Worm (Caenorhabditis elegans): ENCODE data around the gene egas-2.

Gene egas-2

ce11 chrV:18684455-18684987 is 34.4 kb downstream of the egas-2 start, which contains the start of gene Y69H2.17:
TSS of gene Y69H2.17 (plus strand) at chrV:18684937.
- TF ChIP-seq sox-4 (tag; optimal IDR thresholded peaks at IDR 0.05), result peak; percentile 12
- peak; percentile 64 for TF ChIP-seq nhr-47 (tag; optimal IDR thresholded peaks at IDR 0.05)
- peak; percentile 80 for TF ChIP-seq dsc-1 (tag; optimal IDR thresholded peaks at IDR 0.05)
- TF ChIP-seq egl-13 (tag; optimal IDR thresholded peaks at IDR 0.05), result peak; percentile 7
- peak; percentile 63 for TF ChIP-seq fkh-8 (tag; optimal IDR thresholded peaks at IDR 0.05)
- TF ChIP-seq pqm-1 (tag; optimal IDR thresholded peaks at IDR 0.05), result no peak
- no peak for TF ChIP-seq fos-1 (tag; optimal IDR thresholded peaks at IDR 0.05)
- TF ChIP-seq pax-3 (tag; optimal IDR thresholded peaks at IDR 0.05), result peak; percentile 54

- no peak for TF ChIP-seq zag-1 (tag; optimal IDR thresholded peaks at IDR 0.05)
- no peak for TF ChIP-seq efl-1 (optimal IDR thresholded peaks at IDR 0.05)
- TF ChIP-seq efl-1 (GFP tag; optimal IDR thresholded peaks at IDR 0.05 in 1 of 2), result peak in 1 of 2 experiments; percentile 71
Measured at ce11 chrV:18687361-18687760, 37.2 kb downstream of the egas-2 start.

- TF ChIP-seq nhr-77 (tag; optimal IDR thresholded peaks at IDR 0.05) (no peak), zag-1 (tag; optimal IDR thresholded peaks at IDR 0.05) (no peak), hpl-2 (GFP tag; optimal IDR thresholded peaks at IDR 0.05) (no peak), lin-15B (tag; optimal IDR thresholded peaks at IDR 0.05) (no peak), ces-1 (GFP tag; optimal IDR thresholded peaks at IDR 0.05) (no peak), irx-1 (tag; optimal IDR thresholded peaks at IDR 0.05) (no peak), elt-3 (tag; optimal IDR thresholded peaks at IDR 0.05) (no peak), snu-23 (GFP tag; optimal IDR thresholded peaks at IDR 0.05) (peak; percentile 58), unc-130 (tag; optimal IDR thresholded peaks at IDR 0.05) (no peak), lin-14 (GFP tag; optimal IDR thresholded peaks at IDR 0.05) (no peak), unc-62 (GFP tag; optimal IDR thresholded peaks at IDR 0.05) (no peak), ets-5 (GFP tag; IDR thresholded peaks at IDR 0.05) (no peak), nhr-71 (tag; optimal IDR thresholded peaks at IDR 0.05) (no peak), dpl-1 (GFP tag; optimal IDR thresholded peaks at IDR 0.05) (peak; percentile 3 to 59 (median 43)), tlp-1 (tag; optimal IDR thresholded peaks at IDR 0.05) (no peak), nhr-20 (tag; optimal IDR thresholded peaks at IDR 0.05) (no peak), hlh-4 (tag; optimal IDR thresholded peaks at IDR 0.05) (no peak), egl-13 (tag; optimal IDR thresholded peaks at IDR 0.05) (no peak), pag-3 (tag; optimal IDR thresholded peaks at IDR 0.05; ENCODE audit: borderline replicate concordance, insufficient read depth) (no peak), C04F5.9 (tag; optimal IDR thresholded peaks at IDR 0.05) (no peak), blmp-1 (tag; optimal IDR thresholded peaks at IDR 0.05) (no peak), nhr-19 (GFP tag; conservative IDR thresholded peaks at IDR 0.05) (peak; percentile 45), nhr-76 (tag; optimal IDR thresholded peaks at IDR 0.05) (no peak), unc-98 (GFP tag; IDR thresholded peaks at IDR 0.05) (no peak), pax-3 (tag; optimal IDR thresholded peaks at IDR 0.05) (no peak), fkh-4 (tag; optimal IDR thresholded peaks at IDR 0.05; ENCODE audit: borderline replicate concordance) (no peak), unc-86 (tag; optimal IDR thresholded peaks at IDR 0.05) (no peak), grh-1 (GFP tag; IDR thresholded peaks at IDR 0.05) (no peak), mef-2 (tag; optimal IDR thresholded peaks at IDR 0.05) (no peak), nhr-237 (tag; optimal IDR thresholded peaks at IDR 0.05) (no peak), nhr-47 (tag; optimal IDR thresholded peaks at IDR 0.05) (peak; percentile 21), swsn-7 (tag; optimal IDR thresholded peaks at IDR 0.05) (peak; percentile 45), sox-4 (tag; optimal IDR thresholded peaks at IDR 0.05) (no peak), ama-1 (optimal IDR thresholded peaks at IDR 0.05) (no peak), lin-39 (tag; optimal IDR thresholded peaks at IDR 0.05) (no peak), ceh-88 (GFP tag; IDR thresholded peaks at IDR 0.05) (no peak), mep-1 (tag; optimal IDR thresholded peaks at IDR 0.05) (peak; percentile 66), unc-30 (tag; optimal IDR thresholded peaks at IDR 0.05) (no peak), ceh-90 (tag; optimal IDR thresholded peaks at IDR 0.05) (no peak), C34B4.2 (tag; optimal IDR thresholded peaks at IDR 0.05) (no peak), Y116A8C.19 (tag; optimal IDR thresholded peaks at IDR 0.05; ENCODE audit: borderline replicate concordance) (no peak), vab-15 (tag; optimal IDR thresholded peaks at IDR 0.05) (no peak), sup-37 (GFP tag; optimal IDR thresholded peaks at IDR 0.05) (no peak), mdl-1 (tag; optimal IDR thresholded peaks at IDR 0.05) (no peak)
Measured at ce11 chrV:18689681-18690080, 39.5 kb downstream of the egas-2 start, which contains the start of the genes ubc-19 and Y69H2.7. TSS of gene ubc-19 (minus strand) at chrV:18689762. TSS of gene Y69H2.7 (plus strand) at chrV:18689989.
